Fruit fly (Drosophila melanogaster) Kc167 (cell line): Measurements from ENCODE around the gene CG7332.

Experiments used
- Myc ChIP-seq: fragments of >200 bp; optimal IDR thresholded peaks from 2 replicates; lab custom pipeline; 2017; ENCODE audit warnings: missing external identifiers
- Sin3A ChIP-seq: fragments of >200 bp; optimal IDR thresholded peaks from 2 replicates; lab custom pipeline; 2018; ENCODE audit warnings: missing external identifiers
- h ChIP-seq: fragments of >200 bp; optimal IDR thresholded peaks from 3 replicates; lab custom pipeline; 2018; ENCODE audit warnings: missing external identifiers
- insv ChIP-seq: fragments of >200 bp; optimal IDR thresholded peaks from 3 replicates; lab custom pipeline; 2018; ENCODE audit warnings: missing external identifiers
- psq ChIP-seq: fragments of >200 bp; optimal IDR thresholded peaks from 2 replicates; lab custom pipeline; 2017; ENCODE audit warnings: missing external identifiers
- ttk ChIP-seq: sonication (Bioruptor generic); optimal IDR thresholded peaks from 2 replicates; lab custom pipeline; 2017; ENCODE audit warnings: missing external identifiers

Gene CG7332

dm6 chrX:18857356-18857807 is 26.9 kb upstream of the CG7332 start, which contains the start of gene CG7322:
TSS of gene CG7322 (minus strand) at chrX:18857757.
- no peak for TF ChIP-seq h
- TF ChIP-seq Myc (lab: Kevin White, UChicago), result no peak

- TF ChIP-seq psq (lab: Kevin White, UChicago) (no peak), insv (no peak), ttk (lab: Kevin White, UChicago) (no peak), Sin3A (lab: Kevin White, UChicago) (no peak), Myc (lab: Kevin White, UChicago) (no peak), h (no peak)
These were observed 26.4 kb upstream of the CG7332 start, which contains the start of gene Usp39 for dm6 chrX:18857916-18858315. TSS of gene Usp39 (plus strand) at chrX:18858203.

dm6 chrX:18860074-18860473 is 24.2 kb upstream of the CG7332 start, which contains the start of gene CG32544:
TSS of gene CG32544 (plus strand) at chrX:18860284.
- TF ChIP-seq h, result no peak
- TF ChIP-seq ttk (lab: Kevin White, UChicago), result no peak
- TF ChIP-seq psq (lab: Kevin White, UChicago), result no peak
- TF ChIP-seq Myc (lab: Kevin White, UChicago), result no peak
- TF ChIP-seq insv, result no peak
- no peak for TF ChIP-seq Sin3A (lab: Kevin White, UChicago)

dm6 chrX:18863748-18864482 is 20.4 kb upstream of the CG7332 start, which contains the start of the genes CG7326 and Dora:
TSS of gene CG7326 (minus strand) at chrX:18863776.
TSS of gene Dora (plus strand) at chrX:18863950.
- TF ChIP-seq Myc (lab: Kevin White, UChicago), result no peak
- no peak for TF ChIP-seq ttk (lab: Kevin White, UChicago)
- no peak for TF ChIP-seq h
- no peak for TF ChIP-seq insv
- peak; percentile 82 for TF ChIP-seq psq (lab: Kevin White, UChicago)
- TF ChIP-seq Sin3A (lab: Kevin White, UChicago), result no peak

dm6 chrX:18864483-18865358 is 19.6 kb upstream of the CG7332 start:
- no peak for TF ChIP-seq psq (lab: Kevin White, UChicago)
- TF ChIP-seq ttk (lab: Kevin White, UChicago), result no peak
- TF ChIP-seq Myc (lab: Kevin White, UChicago), result no peak
- no peak for TF ChIP-seq insv
- TF ChIP-seq h, result no peak
- TF ChIP-seq Sin3A (lab: Kevin White, UChicago), result no peak

dm6 chrX:18866289-18866832 is 18.0 kb upstream of the CG7332 start:
- TF ChIP-seq Myc (lab: Kevin White, UChicago) (no peak), ttk (lab: Kevin White, UChicago) (no peak), Sin3A (lab: Kevin White, UChicago) (no peak), psq (lab: Kevin White, UChicago) (no peak), insv (no peak)

dm6 chrX:18868142-18868541 is 16.2 kb upstream of the CG7332 start:
- no peak for TF ChIP-seq insv
- no peak for TF ChIP-seq Sin3A (lab: Kevin White, UChicago)

- TF ChIP-seq h, result no peak
- no peak for TF ChIP-seq Sin3A (lab: Kevin White, UChicago)
- no peak for TF ChIP-seq Myc (lab: Kevin White, UChicago)
- TF ChIP-seq ttk (lab: Kevin White, UChicago), result no peak
- no peak for TF ChIP-seq psq (lab: Kevin White, UChicago)
- TF ChIP-seq insv, result no peak
These were observed 14.7 kb upstream of the CG7332 start for dm6 chrX:18869489-18870132.

dm6 chrX:18893433-18893832 is 9.1 kb downstream of the CG7332 start, which contains the start of gene Flacc:
TSS of gene Flacc (minus strand) at chrX:18893636.
- no peak for TF ChIP-seq insv
- TF ChIP-seq psq (lab: Kevin White, UChicago), result no peak
- no peak for TF ChIP-seq h
- TF ChIP-seq Sin3A (lab: Kevin White, UChicago), result no peak
- no peak for TF ChIP-seq Myc (lab: Kevin White, UChicago)

dm6 chrX:18894146-18894545 is 9.8 kb downstream of the CG7332 start, which contains the start of gene SdhBL:
TSS of gene SdhBL (plus strand) at chrX:18894446.
- TF ChIP-seq h, result no peak
- no peak for TF ChIP-seq ttk (lab: Kevin White, UChicago)
- TF ChIP-seq Myc (lab: Kevin White, UChicago), result no peak
- TF ChIP-seq Sin3A (lab: Kevin White, UChicago), result no peak
- TF ChIP-seq insv, result no peak
- no peak for TF ChIP-seq psq (lab: Kevin White, UChicago)

dm6 chrX:18897294-18897693 is 13.0 kb downstream of the CG7332 start:
- TF ChIP-seq insv (no peak), Myc (lab: Kevin White, UChicago) (no peak), psq (lab: Kevin White, UChicago) (no peak), ttk (lab: Kevin White, UChicago) (no peak), Sin3A (lab: Kevin White, UChicago) (no peak), h (no peak)
